Fruit fly (Drosophila melanogaster) whole organism, embryonic: Measurements from ENCODE around the gene CG32459.

Experiments
- B-H2 ChIP-seq: fragments of 200-800 bp; sonication (Bioruptor generic); optimal IDR thresholded peaks from 2 replicates; lab custom pipeline; 2018; ENCODE audit warnings: missing biosample characterization, mild to moderate bottlenecking, missing genetic modification characterization
- Blimp-1 ChIP-seq: fragments of 200-800 bp; sonication (Bioruptor generic); optimal IDR thresholded peaks from 3 replicates; lab custom pipeline; 2018; ENCODE audit warnings: missing biosample characterization, missing genetic modification characterization, mild to moderate bottlenecking, moderate library complexity, missing genetic modification reagents
- BtbVII ChIP-seq: fragments of 200-800 bp; sonication (Bioruptor generic); optimal IDR thresholded peaks from 3 replicates; lab custom pipeline; 2017; ENCODE audit warnings: missing biosample characterization, mild to moderate bottlenecking, missing genetic modification characterization
- CG10274 ChIP-seq: fragments of 200-800 bp; sonication (Bioruptor generic); optimal IDR thresholded peaks from 3 replicates; lab custom pipeline; 2017; ENCODE audit warnings: missing biosample characterization, mild to moderate bottlenecking, missing genetic modification characterization
- CG10431 ChIP-seq: fragments of 200-800 bp; sonication (Bioruptor generic); optimal IDR thresholded peaks from 3 replicates; lab custom pipeline; 2018; ENCODE audit warnings: missing biosample characterization, mild to moderate bottlenecking, missing genetic modification characterization
- CG11085 ChIP-seq: fragments of 200-800 bp; sonication (Bioruptor generic); IDR thresholded peaks from 2 replicates; pipeline ENCODE4 v1.3.6; 2022; ENCODE audit warnings: missing biosample characterization, missing genetic modification characterization
- CG11093 ChIP-seq: fragments of 200-800 bp; sonication (Bioruptor generic); IDR thresholded peaks from 3 replicates; pipeline ENCODE4 v1.3.6; 2022; ENCODE audit warnings: missing biosample characterization, missing genetic modification characterization
- CG12391 ChIP-seq: fragments of 200-800 bp; sonication (Bioruptor generic); optimal IDR thresholded peaks from 3 replicates; lab custom pipeline; 2018; ENCODE audit warnings: missing biosample characterization, mild to moderate bottlenecking, missing genetic modification characterization, moderate library complexity
- CG15479 ChIP-seq: fragments of 200-800 bp; sonication (Bioruptor generic); optimal IDR thresholded peaks from 3 replicates; lab custom pipeline; 2019; ENCODE audit warnings: missing biosample characterization, mild to moderate bottlenecking, missing genetic modification characterization, moderate library complexity
- CG16815 ChIP-seq: fragments of 200-800 bp; sonication (Bioruptor generic); optimal IDR thresholded peaks from 3 replicates; lab custom pipeline; 2017; ENCODE audit warnings: missing biosample characterization, mild to moderate bottlenecking, missing genetic modification characterization
- CG2199 ChIP-seq: fragments of 200-800 bp; sonication (Bioruptor generic); IDR thresholded peaks from 3 replicates; pipeline ENCODE4 v1.3.6; 2022; ENCODE audit warnings: missing biosample characterization, missing genetic modification characterization
- CG31224 ChIP-seq: fragments of 200-800 bp; sonication (Bioruptor generic); IDR thresholded peaks from 2 replicates; pipeline ENCODE4 v1.3.6; 2022; ENCODE audit warnings: missing biosample characterization, missing genetic modification characterization
- CG34224 ChIP-seq: fragments of 200-800 bp; sonication (Bioruptor generic); IDR thresholded peaks from 3 replicates; pipeline ENCODE4 v1.3.6; 2022; ENCODE audit warnings: missing biosample characterization, missing genetic modification characterization; ENCODE audit not compliant: partially characterized antibody
- CG34422 ChIP-seq: fragments of 200-800 bp; sonication (Bioruptor generic); IDR thresholded peaks from 3 replicates; pipeline ENCODE4 v1.3.6; 2022; ENCODE audit warnings: missing biosample characterization, missing genetic modification characterization
- CG42726 ChIP-seq: fragments of 200-800 bp; sonication (Bioruptor generic); IDR thresholded peaks from 2 replicates; pipeline ENCODE4 v1.3.6; 2022; ENCODE audit warnings: missing biosample characterization, missing genetic modification characterization; ENCODE audit not compliant: partially characterized antibody
- CG43689 ChIP-seq: fragments of 200-800 bp; sonication (Bioruptor generic); IDR thresholded peaks from 2 replicates; pipeline ENCODE4 v1.3.6; 2022; ENCODE audit warnings: missing biosample characterization, missing genetic modification characterization
- CG4617 ChIP-seq: fragments of 200-800 bp; sonication (Bioruptor generic); optimal IDR thresholded peaks from 3 replicates; lab custom pipeline; 2016; ENCODE audit warnings: missing biosample characterization, missing genetic modification characterization, borderline replicate concordance
- GATAe ChIP-seq: fragments of 200-800 bp; sonication (Bioruptor generic); conservative IDR thresholded peaks from 2 replicates; pipeline ENCODE4 v1.3.6; 2022; ENCODE audit warnings: missing biosample characterization, missing genetic modification characterization
- HLH3B ChIP-seq: fragments of 200-800 bp; sonication (Bioruptor generic); IDR thresholded peaks from 2 replicates; pipeline ENCODE4 v1.3.6; 2022; ENCODE audit warnings: missing biosample characterization, missing genetic modification characterization
- Hey ChIP-seq: fragments of 200-800 bp; sonication (Bioruptor generic); optimal IDR thresholded peaks from 3 replicates; lab custom pipeline; 2018; ENCODE audit warnings: missing biosample characterization, mild to moderate bottlenecking, missing genetic modification characterization
- Hr78 ChIP-seq, 2 experiments: fragments of 200-800 bp in 1 of 2; fragments of >200 bp in 1 of 2; sonication (Bioruptor generic) in 1 of 2; optimal IDR thresholded peaks; 2 replicates each; lab custom pipeline; 2017 to 2019; ENCODE audit warnings: missing biosample characterization in 2 of 2, missing genetic modification characterization in 2 of 2, mild to moderate bottlenecking in 1 of 2, moderate library complexity in 1 of 2
- MBD-R2 ChIP-seq: fragments of 200-800 bp; sonication (Bioruptor generic); IDR thresholded peaks from 2 replicates; pipeline ENCODE4 v1.3.6; 2022; ENCODE audit warnings: missing biosample characterization, missing genetic modification characterization
- Med ChIP-seq: fragments of 200-800 bp; sonication (Bioruptor generic); peaks from one replicate; lab custom pipeline; 2016; ENCODE audit warnings: missing biosample characterization, missing genetic modification characterization, mild to moderate bottlenecking, inconsistent platforms, moderate library complexity
- Mes4 ChIP-seq: fragments of 200-800 bp; sonication (Bioruptor generic); optimal IDR thresholded peaks from 2 replicates; lab custom pipeline; 2016; ENCODE audit warnings: missing biosample characterization, missing genetic modification characterization
- NFAT ChIP-seq: fragments of 200-800 bp; sonication (Bioruptor generic); IDR thresholded peaks from 2 replicates; pipeline ENCODE4 v1.3.6; 2022; ENCODE audit warnings: missing biosample characterization, missing genetic modification characterization
- Ptx1 ChIP-seq: fragments of 200-800 bp; sonication (Bioruptor generic); IDR thresholded peaks from 2 replicates; pipeline ENCODE4 v1.3.6; 2022; ENCODE audit warnings: missing biosample characterization, missing genetic modification characterization
- Ssrp ChIP-seq: fragments of 200-800 bp; sonication (Bioruptor generic); optimal IDR thresholded peaks from 2 replicates; lab custom pipeline; 2018; ENCODE audit warnings: missing biosample characterization, mild to moderate bottlenecking, missing genetic modification characterization, moderate library complexity
- Stat92E ChIP-seq, 3 experiments: fragments of >200 bp in 2 of 3; fragments of 200-800 bp in 1 of 3; sonication (Bioruptor generic) in 1 of 3; optimal IDR thresholded peaks; 2 replicates each; lab custom pipeline; 2017 to 2019; ENCODE audit warnings: missing biosample characterization in 3 of 3, missing genetic modification characterization in 3 of 3, mild to moderate bottlenecking in 1 of 3, moderate library complexity in 1 of 3
- aop ChIP-seq: fragments of 200-800 bp; sonication (Bioruptor generic); IDR thresholded peaks from 2 replicates; pipeline ENCODE4 v1.3.6; 2022; ENCODE audit warnings: missing biosample characterization, missing genetic modification characterization
- chinmo ChIP-seq: fragments of 200-800 bp; sonication (Bioruptor generic); IDR thresholded peaks from 4 replicates; pipeline ENCODE4 v1.3.6; 2022; ENCODE audit warnings: missing biosample characterization, missing genetic modification characterization; ENCODE audit not compliant: partially characterized antibody
- ci ChIP-seq: fragments of 200-800 bp; sonication (Bioruptor generic); IDR thresholded peaks from 3 replicates; pipeline ENCODE4 v1.3.6; 2022; ENCODE audit warnings: missing biosample characterization, missing genetic modification characterization
- croc ChIP-seq: fragments of 200-800 bp; sonication (Bioruptor generic); conservative IDR thresholded peaks from 3 replicates; pipeline ENCODE4 v1.3.6; 2022; ENCODE audit warnings: missing biosample characterization, missing genetic modification characterization
- cwo ChIP-seq: fragments of 200-800 bp; sonication (Bioruptor generic); optimal IDR thresholded peaks from 3 replicates; lab custom pipeline; 2017; ENCODE audit warnings: missing biosample characterization, missing genetic modification characterization, mild to moderate bottlenecking, moderate library complexity, missing genetic modification reagents
- dmrt99B ChIP-seq: fragments of 200-800 bp; sonication (Bioruptor generic); optimal IDR thresholded peaks from 2 replicates; lab custom pipeline; 2018; ENCODE audit warnings: missing biosample characterization, mild to moderate bottlenecking, missing genetic modification characterization, moderate library complexity
- esg ChIP-seq: fragments of 200-800 bp; sonication (Bioruptor generic); conservative IDR thresholded peaks from 2 replicates; pipeline ENCODE4 v1.3.6; 2022; ENCODE audit warnings: missing biosample characterization, missing genetic modification characterization
- exex ChIP-seq: fragments of 200-800 bp; sonication (Bioruptor generic); optimal IDR thresholded peaks from 4 replicates; lab custom pipeline; 2018; ENCODE audit warnings: missing biosample characterization, mild to moderate bottlenecking, missing genetic modification characterization, moderate library complexity
- fd64A ChIP-seq: fragments of 200-800 bp; sonication (Bioruptor generic); optimal IDR thresholded peaks from 3 replicates; lab custom pipeline; 2018; ENCODE audit warnings: missing biosample characterization, mild to moderate bottlenecking, missing genetic modification characterization
- grn ChIP-seq: fragments of 200-800 bp; sonication (Bioruptor generic); optimal IDR thresholded peaks from 3 replicates; lab custom pipeline; 2017; ENCODE audit warnings: missing biosample characterization, missing genetic modification characterization
- hth ChIP-seq: fragments of >200 bp; optimal IDR thresholded peaks from 2 replicates; lab custom pipeline; 2017; ENCODE audit warnings: inconsistent platforms
- lab ChIP-seq: fragments of 200-800 bp; sonication (Bioruptor generic); optimal IDR thresholded peaks from 3 replicates; lab custom pipeline; 2017; ENCODE audit warnings: missing biosample characterization, missing genetic modification characterization, mild to moderate bottlenecking, moderate library complexity, missing genetic modification reagents
- lbe ChIP-seq: fragments of 200-800 bp; sonication (Bioruptor generic); optimal IDR thresholded peaks from 2 replicates; lab custom pipeline; 2016; ENCODE audit warnings: missing biosample characterization, mild to moderate bottlenecking, missing genetic modification characterization
- mirr ChIP-seq: fragments of 200-800 bp; sonication (Bioruptor generic); optimal IDR thresholded peaks from 3 replicates; lab custom pipeline; 2018; ENCODE audit warnings: missing biosample characterization, mild to moderate bottlenecking, missing genetic modification characterization
- otp ChIP-seq: fragments of 200-800 bp; sonication (Bioruptor generic); IDR thresholded peaks from 3 replicates; pipeline ENCODE4, ENCODE4 v1.3.6; 2022; ENCODE audit warnings: missing biosample characterization, missing genetic modification characterization
- prd ChIP-seq, 3 experiments: fragments of >200 bp in 2 of 3; fragments of 200-800 bp in 1 of 3; sonication (Bioruptor generic) in 1 of 3; optimal IDR thresholded peaks in 2 of 3; IDR thresholded peaks in 1 of 3; 2 replicates in 2 of 3; 3 replicates in 1 of 3; pipeline versions ENCODE4 v1.3.6 to Lab custom; 2017 to 2022; ENCODE audit warnings: missing biosample characterization in 1 of 3, missing genetic modification characterization in 1 of 3
- repo ChIP-seq: fragments of 200-800 bp; sonication (Bioruptor generic); optimal IDR thresholded peaks from 2 replicates; lab custom pipeline; 2016; ENCODE audit warnings: missing biosample characterization, missing genetic modification characterization
- scrt ChIP-seq: fragments of 200-800 bp; sonication (Bioruptor generic); optimal IDR thresholded peaks from 2 replicates; lab custom pipeline; 2018; ENCODE audit warnings: missing biosample characterization, mild to moderate bottlenecking, missing genetic modification characterization, moderate library complexity
- sug ChIP-seq: fragments of 200-800 bp; optimal IDR thresholded peaks from 2 replicates; lab custom pipeline; 2019; ENCODE audit warnings: missing biosample characterization, mild to moderate bottlenecking, missing genetic modification characterization, moderate library complexity
- unpg ChIP-seq: fragments of 200-800 bp; sonication (Bioruptor generic); optimal IDR thresholded peaks from 3 replicates; lab custom pipeline; 2018; ENCODE audit warnings: missing biosample characterization, mild to moderate bottlenecking, missing genetic modification characterization, moderate library complexity

The CG32459 gene

dm6 chr3L:22887677-22888076 lies 31.8 kb upstream of the CG32459 start:
- TF ChIP-seq CG42726 (GFP tag; lab: Robert Waterston, UW) (0 out of 2 replicates have a peak, but pooled peaks have one; percentile 8), lab (GFP tag; lab: Kevin White, UChicago) (peak; percentile 1), exex (tag; lab: Kevin White, UChicago) (peak; percentile 27), sug (tag; lab: Kevin White, UChicago) (peak; percentile 16), repo (GFP tag; lab: Kevin White, UChicago) (no peak), NFAT (GFP tag; lab: Robert Waterston, UW) (no peak), otp (GFP tag; lab: Robert Waterston, UW) (peak; percentile 66; the same call in 1 of the 3 replicates), BtbVII (GFP tag; lab: Kevin White, UChicago) (peak; percentile 16), CG31224 (0 out of 2 replicates have a peak, but pooled peaks have one; percentile 20), aop (no peak), ci (0 out of 3 replicates have a peak, but pooled peaks have one; percentile 22)

dm6 chr3L:22886939-22887338 lies 31.1 kb upstream of the CG32459 start:
- TF ChIP-seq CG43689 (GFP tag; lab: Robert Waterston, UW) (no peak), Ssrp (tag; lab: Kevin White, UChicago) (no peak), CG2199 (GFP tag; lab: Robert Waterston, UW) (0 out of 3 replicates have a peak, but pooled peaks have one; percentile 47), cwo (GFP tag; lab: Kevin White, UChicago) (peak; percentile 40), Hey (tag; lab: Kevin White, UChicago) (peak; percentile 26), CG15479 (GFP tag; lab: Kevin White, UChicago) (peak; percentile 67), Hr78 (GFP tag; optimal IDR thresholded peaks at IDR 0.05; lab: Kevin White, UChicago) (no peak), grn (GFP tag; lab: Kevin White, UChicago) (peak; percentile 85), CG34422 (GFP tag; lab: Robert Waterston, UW) (no peak), CG10431 (GFP tag; lab: Kevin White, UChicago) (no peak), MBD-R2 (GFP tag; lab: Robert Waterston, UW) (no peak), exex (tag; lab: Kevin White, UChicago) (peak; percentile 1), Med (peak; percentile 25), Mes4 (GFP tag; lab: Kevin White, UChicago) (no peak), lbe (no peak), HLH3B (GFP tag; lab: Robert Waterston, UW) (no peak), croc (GFP tag; lab: Robert Waterston, UW) (no peak), scrt (GFP tag; lab: Kevin White, UChicago) (no peak), CG12391 (tag; lab: Kevin White, UChicago) (no peak), chinmo (0 out of 4 replicates have a peak, but pooled peaks have one; percentile 57), GATAe (GFP tag; lab: Robert Waterston, UW) (peak; percentile 60), esg (no peak), fd64A (GFP tag; lab: Kevin White, UChicago) (no peak), CG16815 (GFP tag; lab: Kevin White, UChicago) (no peak), CG10274 (GFP tag; lab: Kevin White, UChicago) (no peak), mirr (GFP tag; lab: Kevin White, UChicago) (peak; percentile 35)

DNA sequence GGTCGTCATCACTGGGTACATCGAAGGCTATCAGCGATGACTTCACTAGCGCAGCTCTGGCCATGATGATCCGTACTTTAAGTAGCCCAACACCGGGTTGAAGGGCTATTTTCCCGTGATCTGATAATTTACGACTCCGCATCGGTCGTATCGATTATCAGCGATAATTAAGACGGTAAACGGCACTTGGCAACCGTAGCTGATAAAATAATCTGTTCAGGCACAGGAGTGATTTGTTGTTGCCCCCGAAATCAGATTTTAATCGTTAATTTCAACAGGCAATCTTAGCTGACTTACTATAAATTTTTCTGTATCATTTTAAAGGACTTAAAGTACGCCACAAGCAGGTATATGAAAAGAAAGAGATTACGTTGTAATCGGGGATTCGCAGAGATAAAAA lies 30.0 kb upstream of the CG32459 start:
- TF ChIP-seq exex (tag; lab: Kevin White, UChicago) (peak; percentile 98), hth (lab: Kevin White, UChicago) (no peak), CG11085 (GFP tag; lab: Robert Waterston, UW) (no peak), CG34224 (no peak), unpg (GFP tag; lab: Kevin White, UChicago) (no peak), CG15479 (GFP tag; lab: Kevin White, UChicago) (no peak), Blimp-1 (GFP tag; lab: Kevin White, UChicago) (no peak), B-H2 (GFP tag; lab: Kevin White, UChicago) (no peak), CG4617 (no peak), prd (optimal IDR thresholded peaks at IDR 0.05; lab: Kevin White, UChicago) (no peak), prd (GFP tag; IDR thresholded peaks at IDR 0.05; lab: Robert Waterston, UW) (no peak), Ptx1 (no peak), CG11093 (GFP tag; lab: Robert Waterston, UW) (no peak), Stat92E (GFP tag; optimal IDR thresholded peaks at IDR 0.05; lab: Kevin White, UChicago) (no peak), dmrt99B (no peak)
